Worm (Caenorhabditis elegans): Measurements from ENCODE around the gene nhr-30.

The nhr-30 gene

DNA sequence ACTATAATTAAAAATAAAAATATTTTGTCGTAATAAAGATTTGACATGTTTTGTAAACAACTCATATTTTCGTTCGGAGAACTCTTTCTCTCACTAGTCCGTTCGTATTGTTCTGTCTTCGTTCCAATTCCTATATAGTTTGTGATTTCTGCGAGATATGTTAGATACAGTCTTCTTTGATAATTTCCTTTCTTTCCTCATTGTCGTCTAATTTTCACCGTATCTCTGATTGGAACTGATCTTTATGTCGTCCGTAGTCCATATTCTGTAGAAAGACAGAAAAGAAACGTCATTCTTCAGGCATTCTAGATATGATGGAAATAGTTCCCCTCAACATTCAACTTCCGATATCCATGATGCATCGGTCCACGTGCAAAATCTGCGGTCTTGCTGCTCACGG lies at the start of gene nhr-30:
TSS of gene nhr-30 (plus strand) at position 301 of the 400 bp plus-strand sequence.
- TF ChIP-seq sea-1 (GFP tag; conservative IDR thresholded peaks at IDR 0.05), result no peak
- TF ChIP-seq aly-1 (tag; optimal IDR thresholded peaks at IDR 0.05), result no peak
- no peak for TF ChIP-seq hmbx-1 (tag; optimal IDR thresholded peaks at IDR 0.05)
- no peak for TF ChIP-seq tbx-37 (GFP tag; conservative IDR thresholded peaks at IDR 0.05)
- TF ChIP-seq ceh-13 (GFP tag; optimal IDR thresholded peaks at IDR 0.05), result no peak
- TF ChIP-seq flt-1 (GFP tag; IDR thresholded peaks at IDR 0.05), result no peak
- TF ChIP-seq hnd-1 (tag; optimal IDR thresholded peaks at IDR 0.05), result no peak
- TF ChIP-seq ets-7 (tag; optimal IDR thresholded peaks at IDR 0.05), result no peak
- no peak for TF ChIP-seq scrt-1 (GFP tag; IDR thresholded peaks at IDR 0.05)
- TF ChIP-seq tbx-11 (GFP tag; IDR thresholded peaks at IDR 0.05), result no peak
- no peak for TF ChIP-seq B0310.2 (tag; optimal IDR thresholded peaks at IDR 0.05)
- TF ChIP-seq ceh-36 (tag; optimal IDR thresholded peaks at IDR 0.05), result no peak
- TF ChIP-seq ama-1 (optimal IDR thresholded peaks at IDR 0.05), result no peak
- TF ChIP-seq F13C5.2 (tag; optimal IDR thresholded peaks at IDR 0.05), result no peak
- TF ChIP-seq tra-4 (tag; optimal IDR thresholded peaks at IDR 0.05), result no peak
- no peak for TF ChIP-seq pes-1 (GFP tag; IDR thresholded peaks at IDR 0.05)
- no peak for TF ChIP-seq hmg-4 (GFP tag; optimal IDR thresholded peaks at IDR 0.05)

DNA sequence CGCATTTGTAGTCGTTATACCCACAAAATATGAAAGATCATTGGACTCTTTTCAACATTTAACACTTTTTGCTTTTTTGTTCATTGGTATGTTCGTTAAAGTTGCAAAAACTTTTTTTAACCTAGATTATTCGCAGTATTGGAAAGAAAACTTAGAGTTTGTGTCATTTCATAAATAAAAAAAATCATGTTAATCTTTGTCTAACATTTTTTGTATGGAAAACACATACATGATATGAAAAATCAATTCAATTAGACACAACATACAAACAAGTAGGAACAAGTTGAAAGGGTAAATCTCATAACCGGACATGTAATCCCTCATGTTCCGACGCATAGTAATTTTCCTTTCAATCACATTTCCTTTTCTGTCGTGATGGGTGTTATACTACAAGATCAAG lies 43.8 kb upstream of the nhr-30 start, which contains the start of gene F59E11.2:
TSS of gene F59E11.2 (plus strand) at position 301 of the 400 bp plus-strand sequence.
- TF ChIP-seq F13C5.2 (tag; optimal IDR thresholded peaks at IDR 0.05) (no peak), ceh-36 (tag; optimal IDR thresholded peaks at IDR 0.05) (no peak), scrt-1 (GFP tag; IDR thresholded peaks at IDR 0.05) (no peak), hmg-4 (GFP tag; optimal IDR thresholded peaks at IDR 0.05) (no peak), tbx-11 (GFP tag; IDR thresholded peaks at IDR 0.05) (no peak), hmbx-1 (tag; optimal IDR thresholded peaks at IDR 0.05) (no peak), ets-7 (tag; optimal IDR thresholded peaks at IDR 0.05) (no peak), aly-1 (tag; optimal IDR thresholded peaks at IDR 0.05) (no peak), B0310.2 (tag; optimal IDR thresholded peaks at IDR 0.05) (no peak), ama-1 (optimal IDR thresholded peaks at IDR 0.05) (no peak), pes-1 (GFP tag; IDR thresholded peaks at IDR 0.05) (no peak), tbx-37 (GFP tag; conservative IDR thresholded peaks at IDR 0.05) (no peak), flt-1 (GFP tag; IDR thresholded peaks at IDR 0.05) (no peak), sea-1 (GFP tag; conservative IDR thresholded peaks at IDR 0.05) (no peak), ceh-13 (GFP tag; optimal IDR thresholded peaks at IDR 0.05) (no peak), hnd-1 (tag; optimal IDR thresholded peaks at IDR 0.05) (no peak), tra-4 (tag; optimal IDR thresholded peaks at IDR 0.05) (no peak)

DNA sequence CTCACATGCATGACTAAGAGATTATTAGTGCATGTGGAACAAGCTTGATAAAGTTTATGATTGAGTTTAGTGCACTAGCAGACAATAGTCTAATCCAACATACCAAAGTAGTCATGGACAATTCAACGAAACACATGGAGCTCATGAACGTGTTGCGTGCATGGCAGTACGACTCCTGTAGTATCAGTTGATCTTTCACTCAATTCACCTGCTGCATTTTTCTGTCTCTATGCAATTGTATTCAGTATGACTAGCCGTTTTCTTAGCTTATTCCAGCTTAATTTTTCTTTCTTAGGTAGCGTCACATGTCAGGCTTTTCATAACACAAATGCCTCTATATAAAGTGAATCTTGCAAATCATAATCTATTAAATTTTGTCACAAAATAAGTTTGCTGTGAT lies 41.7 kb upstream of the nhr-30 start, which contains the start of gene srx-1:
TSS of gene srx-1 (plus strand) at position 382 of the 400 bp plus-strand sequence.
- TF ChIP-seq flt-1 (GFP tag; IDR thresholded peaks at IDR 0.05) (no peak), B0310.2 (tag; optimal IDR thresholded peaks at IDR 0.05) (no peak), F13C5.2 (tag; optimal IDR thresholded peaks at IDR 0.05) (no peak), scrt-1 (GFP tag; IDR thresholded peaks at IDR 0.05) (no peak), tbx-37 (GFP tag; conservative IDR thresholded peaks at IDR 0.05) (no peak), tbx-11 (GFP tag; IDR thresholded peaks at IDR 0.05) (no peak), ets-7 (tag; optimal IDR thresholded peaks at IDR 0.05) (no peak), ama-1 (optimal IDR thresholded peaks at IDR 0.05) (no peak), sea-1 (GFP tag; conservative IDR thresholded peaks at IDR 0.05) (no peak), tra-4 (tag; optimal IDR thresholded peaks at IDR 0.05) (no peak), aly-1 (tag; optimal IDR thresholded peaks at IDR 0.05) (no peak), hnd-1 (tag; optimal IDR thresholded peaks at IDR 0.05) (no peak), hmbx-1 (tag; optimal IDR thresholded peaks at IDR 0.05) (no peak), ceh-36 (tag; optimal IDR thresholded peaks at IDR 0.05) (no peak), hmg-4 (GFP tag; optimal IDR thresholded peaks at IDR 0.05) (no peak)

DNA sequence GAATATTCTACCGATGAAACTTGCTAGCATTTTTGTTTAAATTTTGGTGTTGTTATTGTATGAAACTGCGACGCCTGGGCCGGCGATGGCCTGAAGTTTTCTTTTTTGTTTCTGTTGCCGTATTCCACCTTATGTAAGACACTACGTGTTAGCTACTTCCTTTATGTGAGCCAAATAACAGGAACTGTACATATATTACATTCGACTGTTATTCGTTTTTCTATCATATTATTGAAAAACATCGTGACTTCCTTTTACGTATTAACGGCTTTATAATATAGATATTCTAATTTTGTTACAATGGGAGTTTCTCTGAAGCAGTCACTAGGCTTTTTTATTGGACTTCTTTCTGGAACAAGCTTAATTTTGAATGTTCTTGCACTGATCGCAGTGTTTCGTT lies 39.7 kb upstream of the nhr-30 start, which contains the start of gene srx-3:
TSS of gene srx-3 (plus strand) at position 301 of the 400 bp plus-strand sequence.
- TF ChIP-seq tra-4 (tag; optimal IDR thresholded peaks at IDR 0.05), result no peak
- TF ChIP-seq ets-7 (tag; optimal IDR thresholded peaks at IDR 0.05), result no peak
- no peak for TF ChIP-seq hmbx-1 (tag; optimal IDR thresholded peaks at IDR 0.05)
- TF ChIP-seq pes-1 (GFP tag; IDR thresholded peaks at IDR 0.05), result no peak
- no peak for TF ChIP-seq aly-1 (tag; optimal IDR thresholded peaks at IDR 0.05)
- TF ChIP-seq B0310.2 (tag; optimal IDR thresholded peaks at IDR 0.05), result no peak
- no peak for TF ChIP-seq sea-1 (GFP tag; conservative IDR thresholded peaks at IDR 0.05)
- no peak for TF ChIP-seq tbx-37 (GFP tag; conservative IDR thresholded peaks at IDR 0.05)
- no peak for TF ChIP-seq scrt-1 (GFP tag; IDR thresholded peaks at IDR 0.05)
- no peak for TF ChIP-seq tbx-11 (GFP tag; IDR thresholded peaks at IDR 0.05)
- TF ChIP-seq F13C5.2 (tag; optimal IDR thresholded peaks at IDR 0.05), result no peak
- TF ChIP-seq ceh-36 (tag; optimal IDR thresholded peaks at IDR 0.05), result no peak
- TF ChIP-seq ceh-13 (GFP tag; optimal IDR thresholded peaks at IDR 0.05), result no peak
- TF ChIP-seq ama-1 (optimal IDR thresholded peaks at IDR 0.05), result no peak

DNA sequence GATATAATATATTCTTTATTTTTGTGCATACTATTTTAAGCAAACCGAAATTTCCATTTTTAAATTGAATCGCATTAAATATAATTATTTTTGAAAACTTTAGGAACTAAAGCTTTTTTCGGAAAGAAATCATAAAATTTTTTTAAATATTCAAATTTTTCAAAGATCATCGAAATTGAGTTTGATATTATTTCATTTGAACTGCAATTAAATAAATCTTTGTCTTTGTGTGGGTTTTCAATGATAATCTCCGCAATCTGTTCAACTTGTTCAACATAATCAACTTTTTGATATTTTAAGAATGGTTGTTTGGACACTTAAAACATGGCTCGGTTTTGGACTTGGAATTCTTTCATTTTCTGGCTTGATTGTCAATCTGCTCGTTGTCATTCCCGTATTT lies 35.8 kb upstream of the nhr-30 start, which contains the start of gene srx-2:
TSS of gene srx-2 (plus strand) at position 301 of the 400 bp plus-strand sequence.
- no peak for TF ChIP-seq ets-7 (tag; optimal IDR thresholded peaks at IDR 0.05)
- no peak for TF ChIP-seq aly-1 (tag; optimal IDR thresholded peaks at IDR 0.05)
- no peak for TF ChIP-seq pes-1 (GFP tag; IDR thresholded peaks at IDR 0.05)
- TF ChIP-seq sea-1 (GFP tag; conservative IDR thresholded peaks at IDR 0.05), result no peak
- no peak for TF ChIP-seq tra-4 (tag; optimal IDR thresholded peaks at IDR 0.05)
- no peak for TF ChIP-seq scrt-1 (GFP tag; IDR thresholded peaks at IDR 0.05)
- no peak for TF ChIP-seq ceh-36 (tag; optimal IDR thresholded peaks at IDR 0.05)
- TF ChIP-seq tbx-37 (GFP tag; conservative IDR thresholded peaks at IDR 0.05), result no peak
- TF ChIP-seq F13C5.2 (tag; optimal IDR thresholded peaks at IDR 0.05), result no peak
- no peak for TF ChIP-seq B0310.2 (tag; optimal IDR thresholded peaks at IDR 0.05)
- TF ChIP-seq flt-1 (GFP tag; IDR thresholded peaks at IDR 0.05), result no peak
- no peak for TF ChIP-seq hmg-4 (GFP tag; optimal IDR thresholded peaks at IDR 0.05)
- no peak for TF ChIP-seq hnd-1 (tag; optimal IDR thresholded peaks at IDR 0.05)
- TF ChIP-seq ceh-13 (GFP tag; optimal IDR thresholded peaks at IDR 0.05), result no peak
- TF ChIP-seq ama-1 (optimal IDR thresholded peaks at IDR 0.05), result no peak
- no peak for TF ChIP-seq tbx-11 (GFP tag; IDR thresholded peaks at IDR 0.05)
- TF ChIP-seq hmbx-1 (tag; optimal IDR thresholded peaks at IDR 0.05), result no peak

DNA sequence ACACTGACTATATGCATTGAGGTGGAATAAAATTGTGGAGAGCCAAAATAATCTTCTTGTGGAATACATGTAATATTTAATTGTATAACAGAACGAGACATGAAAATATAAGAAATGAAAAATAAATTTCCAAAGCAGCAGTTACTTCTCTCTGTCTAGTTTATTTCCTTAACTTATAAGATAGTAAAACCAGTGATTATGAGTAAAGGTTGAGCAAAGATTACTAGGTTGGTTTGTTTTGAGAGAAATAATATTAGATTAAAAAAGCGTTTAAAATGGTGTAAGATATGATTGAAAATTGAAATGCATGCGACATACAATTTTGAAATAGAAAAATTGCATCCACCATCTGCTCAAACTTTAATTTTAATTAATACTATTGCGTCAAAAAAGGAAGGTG lies 31.2 kb upstream of the nhr-30 start, which contains the start of gene srh-201:
TSS of gene srh-201 (minus strand) at position 101 of the 400 bp plus-strand sequence.
- TF ChIP-seq scrt-1 (GFP tag; IDR thresholded peaks at IDR 0.05) (no peak), tra-4 (tag; optimal IDR thresholded peaks at IDR 0.05) (no peak), ets-7 (tag; optimal IDR thresholded peaks at IDR 0.05) (no peak), ama-1 (optimal IDR thresholded peaks at IDR 0.05) (no peak), ceh-36 (tag; optimal IDR thresholded peaks at IDR 0.05) (no peak), hmbx-1 (tag; optimal IDR thresholded peaks at IDR 0.05) (no peak), B0310.2 (tag; optimal IDR thresholded peaks at IDR 0.05) (no peak), sea-1 (GFP tag; conservative IDR thresholded peaks at IDR 0.05) (no peak), aly-1 (tag; optimal IDR thresholded peaks at IDR 0.05) (no peak), hnd-1 (tag; optimal IDR thresholded peaks at IDR 0.05) (no peak), tbx-37 (GFP tag; conservative IDR thresholded peaks at IDR 0.05) (no peak), flt-1 (GFP tag; IDR thresholded peaks at IDR 0.05) (no peak), ceh-13 (GFP tag; optimal IDR thresholded peaks at IDR 0.05) (no peak), F13C5.2 (tag; optimal IDR thresholded peaks at IDR 0.05) (no peak), hmg-4 (GFP tag; optimal IDR thresholded peaks at IDR 0.05) (no peak), tbx-11 (GFP tag; IDR thresholded peaks at IDR 0.05) (no peak), pes-1 (GFP tag; IDR thresholded peaks at IDR 0.05) (no peak)

Data from whole organism, early embryonic.